Fruit fly (Drosophila melanogaster): ENCODE results near the gene LManII.

Gene LManII

DNA sequence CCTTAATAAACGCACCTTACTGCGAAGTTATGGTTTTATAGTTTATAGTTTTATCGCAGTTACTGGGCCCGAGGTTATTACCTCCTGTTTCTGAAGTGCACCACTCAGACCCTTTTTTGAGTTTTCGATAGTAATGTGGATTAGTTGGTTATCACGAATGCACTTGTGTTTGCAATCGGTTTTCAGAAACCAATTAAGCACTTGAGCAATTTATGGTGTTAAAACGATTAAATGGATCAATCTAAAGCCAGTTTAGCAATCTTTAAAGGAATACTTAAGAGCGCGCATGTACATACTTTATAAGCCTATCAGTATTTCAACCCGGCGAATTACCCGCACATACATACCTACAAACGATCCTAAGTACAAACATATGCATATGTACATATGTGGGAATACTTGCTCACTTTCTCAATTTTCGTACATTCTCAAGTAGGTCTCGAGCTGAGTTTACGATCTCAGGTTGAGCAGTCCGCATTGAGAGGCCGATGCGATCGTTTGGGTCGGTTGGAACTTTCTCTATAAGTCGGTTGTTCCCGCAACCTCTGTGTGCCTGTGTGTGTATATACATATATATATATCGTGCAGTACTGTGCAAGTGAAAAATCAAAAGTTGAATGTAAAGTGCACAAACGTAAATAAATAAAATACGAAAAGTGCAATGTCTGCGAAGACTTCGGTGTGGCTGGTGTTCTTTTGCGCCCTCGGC is at the start of gene LManII, which contains the start of gene LManI:
Gene LManII, plus strand, starts transcription at position 468 of the 709 bp plus-strand sequence.
Gene LManI, minus strand, starts transcription at position 51 of the 709 bp plus-strand sequence.
- TF ChIP-seq psq (optimal IDR thresholded peaks at IDR 0.05), result no peak
- TF ChIP-seq Sin3A (optimal IDR thresholded peaks at IDR 0.05), result no peak
- TF ChIP-seq Myc (optimal IDR thresholded peaks at IDR 0.05), result no peak
- no peak for TF ChIP-seq ttk (optimal IDR thresholded peaks at IDR 0.05)
- no peak for TF ChIP-seq insv (optimal IDR thresholded peaks at IDR 0.05)
- TF ChIP-seq h (optimal IDR thresholded peaks at IDR 0.05), result no peak

DNA sequence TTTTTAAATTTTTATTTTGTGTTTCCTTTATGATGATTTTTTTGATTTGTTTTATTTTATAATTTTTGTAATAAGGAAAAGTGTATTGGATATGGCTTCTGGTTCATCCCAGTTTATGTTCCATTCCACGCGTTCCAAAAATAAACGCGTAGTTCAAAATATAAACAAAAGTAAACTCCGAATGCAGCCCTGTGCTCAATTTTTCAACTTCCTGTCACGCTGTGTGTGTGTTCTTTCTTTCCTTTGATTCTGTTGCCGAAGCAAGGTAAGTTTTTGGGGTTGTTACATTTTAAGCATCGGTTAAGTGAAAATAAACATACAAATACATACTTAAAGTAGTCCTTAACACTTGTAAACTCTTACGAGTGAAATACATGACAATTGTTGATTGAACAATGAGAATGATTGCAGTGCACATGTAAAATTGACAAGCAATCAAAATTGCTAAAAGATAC is 49.3 kb upstream of the LManII start, which contains the start of the genes Ip259 and RpS27A:
Gene Ip259, plus strand, starts transcription at position 231 of the 455 bp plus-strand sequence.
Gene RpS27A, plus strand, starts transcription at position 231 of the 455 bp plus-strand sequence.
- TF ChIP-seq insv (optimal IDR thresholded peaks at IDR 0.05) (no peak), h (optimal IDR thresholded peaks at IDR 0.05) (no peak), Myc (optimal IDR thresholded peaks at IDR 0.05) (no peak), Sin3A (optimal IDR thresholded peaks at IDR 0.05) (no peak), ttk (optimal IDR thresholded peaks at IDR 0.05) (no peak), psq (optimal IDR thresholded peaks at IDR 0.05) (no peak)

DNA sequence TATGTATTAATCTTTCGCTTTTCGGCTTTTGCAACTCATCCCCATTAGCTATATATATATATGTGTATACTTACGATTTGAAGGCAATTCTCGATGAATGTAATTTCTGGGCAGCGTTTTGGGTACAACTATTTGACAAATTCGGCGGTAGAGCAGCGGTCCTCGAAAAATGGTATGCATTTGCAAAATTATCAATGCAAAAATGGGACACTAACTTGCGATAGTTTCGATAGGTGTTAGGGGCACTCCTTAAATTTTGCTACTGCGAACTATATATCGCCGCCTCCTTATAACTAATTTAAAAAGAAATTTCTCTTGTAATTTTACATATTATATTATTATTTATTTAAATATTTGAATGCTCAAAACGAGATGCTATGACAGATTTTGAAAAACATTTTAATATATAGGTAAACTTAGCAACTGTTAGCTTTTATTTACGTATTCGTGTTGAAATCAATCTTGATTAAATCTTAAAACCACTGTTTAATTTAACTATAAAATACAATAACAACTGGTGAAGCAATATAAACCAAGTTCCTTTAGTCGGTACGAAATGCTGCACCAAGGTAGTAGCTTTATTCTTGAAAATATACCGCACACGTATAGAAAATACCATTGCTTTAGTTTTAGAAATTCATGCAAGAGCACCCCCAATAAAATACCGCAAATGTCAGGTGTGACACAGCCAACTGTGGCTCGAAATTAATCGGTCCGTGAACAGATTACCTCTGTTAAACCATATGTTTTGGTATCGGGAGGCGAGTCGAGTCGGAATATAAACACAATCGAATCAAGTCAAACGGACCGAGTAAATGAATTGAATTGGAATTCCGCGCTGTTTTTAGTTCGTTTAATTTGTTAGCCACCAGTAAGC is 44.0 kb upstream of the LManII start, which contains the start of the genes CG5355 and Klp31E:
Gene CG5355, minus strand, starts transcription at position 213 of the 877 bp plus-strand sequence.
Gene Klp31E, plus strand, starts transcription at position 767 of the 877 bp plus-strand sequence.
- TF ChIP-seq psq (optimal IDR thresholded peaks at IDR 0.05) (no peak), Sin3A (optimal IDR thresholded peaks at IDR 0.05) (no peak), Myc (optimal IDR thresholded peaks at IDR 0.05) (no peak), h (optimal IDR thresholded peaks at IDR 0.05) (no peak), ttk (optimal IDR thresholded peaks at IDR 0.05) (no peak), insv (optimal IDR thresholded peaks at IDR 0.05) (no peak)

DNA sequence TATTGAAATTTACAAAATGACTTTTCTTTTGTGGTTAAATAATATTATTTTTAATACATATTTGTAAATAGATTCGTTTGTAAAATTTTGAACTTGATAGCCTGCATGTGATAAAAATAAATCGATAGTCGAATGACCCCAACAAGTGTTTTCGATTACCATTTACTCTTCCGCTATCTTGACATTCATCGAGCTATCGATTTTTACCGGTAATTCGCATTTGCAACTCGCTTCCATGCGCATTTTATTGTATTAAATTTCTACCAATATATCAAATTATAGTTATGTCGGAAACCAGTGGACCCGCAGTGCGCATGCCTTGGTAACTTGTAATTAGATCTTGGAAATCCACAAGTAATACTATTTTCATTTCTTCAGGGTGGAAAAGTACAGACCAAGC is 38.5 kb upstream of the LManII start, which contains the start of gene RfC3:
Gene RfC3, plus strand, starts transcription at position 210 of the 400 bp plus-strand sequence.
- TF ChIP-seq insv (optimal IDR thresholded peaks at IDR 0.05) (no peak), Myc (optimal IDR thresholded peaks at IDR 0.05) (no peak)

DNA sequence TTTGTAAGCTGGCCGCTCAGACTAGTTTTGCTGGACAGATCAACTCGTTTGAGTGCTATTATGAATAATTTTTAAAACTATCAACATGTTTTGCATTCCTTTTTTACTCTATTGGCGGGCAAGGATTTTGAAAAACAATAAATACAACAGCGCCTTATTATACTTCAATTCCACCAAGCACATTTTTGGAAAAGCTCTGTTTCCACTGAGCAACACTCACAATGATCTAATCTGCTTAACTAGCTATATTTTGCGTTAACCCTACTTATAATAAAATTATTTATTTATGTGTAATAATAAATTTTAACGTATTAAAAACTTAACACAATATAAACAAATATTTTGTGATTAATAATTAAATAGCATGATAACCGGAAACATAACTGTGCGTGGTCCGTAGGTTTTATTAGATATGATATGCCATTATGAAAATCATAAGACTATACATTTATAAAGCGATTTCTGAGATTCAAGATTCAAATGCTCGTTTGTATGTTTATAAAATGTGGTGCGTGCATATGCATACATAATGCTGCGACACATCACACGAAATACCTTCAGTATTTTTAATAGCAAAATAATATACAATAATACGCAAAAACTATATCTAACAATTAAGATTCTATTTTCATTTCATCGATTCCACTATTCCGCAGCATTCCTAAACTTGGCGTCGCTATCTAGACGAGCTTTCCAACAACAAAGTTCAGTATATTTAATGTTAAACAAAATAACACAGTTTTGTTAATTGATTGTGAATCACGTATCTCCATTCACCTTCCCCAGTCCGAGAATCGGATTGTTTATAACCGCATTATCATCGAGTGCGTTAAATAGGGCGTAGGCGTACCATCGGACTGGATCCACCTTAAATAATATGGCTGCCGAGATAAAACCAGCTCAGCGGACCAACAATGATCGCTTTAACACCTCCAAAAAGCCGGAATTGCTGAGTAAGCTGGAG is 34.5 kb upstream of the LManII start, which contains the start of the genes pie and Wdfy2:
Gene pie, minus strand, starts transcription at position 138 of the 964 bp plus-strand sequence.
Gene Wdfy2, plus strand, starts transcription at position 649 of the 964 bp plus-strand sequence.
- no peak for TF ChIP-seq h (optimal IDR thresholded peaks at IDR 0.05)
- TF ChIP-seq insv (optimal IDR thresholded peaks at IDR 0.05), result no peak
- TF ChIP-seq Sin3A (optimal IDR thresholded peaks at IDR 0.05), result no peak
- no peak for TF ChIP-seq Myc (optimal IDR thresholded peaks at IDR 0.05)
- no peak for TF ChIP-seq psq (optimal IDR thresholded peaks at IDR 0.05)
- no peak for TF ChIP-seq ttk (optimal IDR thresholded peaks at IDR 0.05)

DNA sequence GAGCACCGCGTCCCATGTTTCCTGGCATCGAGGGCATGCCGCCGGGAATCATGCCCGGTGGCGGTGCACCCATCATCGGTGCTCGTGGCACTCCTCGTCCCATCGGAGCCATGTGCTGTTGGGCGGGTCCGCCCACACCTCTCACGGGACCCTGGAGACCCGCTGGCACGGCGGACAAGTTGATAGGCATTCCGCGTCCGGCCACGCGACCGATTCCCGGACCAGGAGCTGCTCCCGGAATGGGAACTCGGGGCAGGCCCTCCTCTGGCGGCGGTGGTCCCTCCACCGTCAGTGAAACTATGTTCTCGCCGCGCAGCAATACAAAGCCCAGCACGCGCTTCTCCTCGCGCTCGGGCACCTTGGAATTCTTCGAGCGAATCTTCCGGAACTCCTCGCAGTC is 31.9 kb upstream of the LManII start:
- TF ChIP-seq Sin3A (optimal IDR thresholded peaks at IDR 0.05), result no peak
- no peak for TF ChIP-seq psq (optimal IDR thresholded peaks at IDR 0.05)
- TF ChIP-seq insv (optimal IDR thresholded peaks at IDR 0.05), result no peak
- no peak for TF ChIP-seq ttk (optimal IDR thresholded peaks at IDR 0.05)
- TF ChIP-seq h (optimal IDR thresholded peaks at IDR 0.05), result no peak
- no peak for TF ChIP-seq Myc (optimal IDR thresholded peaks at IDR 0.05)

DNA sequence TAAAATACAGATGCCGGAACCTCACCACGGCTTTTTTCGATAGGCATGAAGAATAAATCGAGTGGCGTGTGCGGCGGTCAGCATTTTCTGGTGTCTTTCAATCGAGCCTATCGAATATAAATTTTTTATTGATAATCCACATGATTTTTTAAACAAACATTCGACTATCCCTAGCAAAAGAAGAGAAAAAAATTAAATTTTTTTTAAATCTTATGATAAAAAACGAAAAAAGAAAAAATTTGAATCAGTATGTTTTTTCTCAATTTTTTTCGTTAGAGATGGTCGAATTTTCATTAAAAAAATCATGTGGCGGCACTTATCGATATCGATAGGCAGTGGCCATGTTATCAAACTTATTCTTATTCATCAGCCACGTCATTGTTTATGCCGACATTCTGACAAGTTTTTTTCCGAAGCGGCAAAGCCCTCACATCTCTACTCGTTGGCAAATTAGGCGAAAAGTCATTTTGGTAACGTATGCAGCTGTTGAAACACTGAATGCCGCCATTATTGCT is 30.9 kb upstream of the LManII start, which contains the start of the genes SmB and KdelR:
Gene SmB, minus strand, starts transcription at position 94 of the 515 bp plus-strand sequence.
Gene KdelR, plus strand, starts transcription at position 354 of the 515 bp plus-strand sequence.
- TF ChIP-seq h (optimal IDR thresholded peaks at IDR 0.05) (no peak), insv (optimal IDR thresholded peaks at IDR 0.05) (no peak), ttk (optimal IDR thresholded peaks at IDR 0.05) (no peak), Myc (optimal IDR thresholded peaks at IDR 0.05) (no peak), Sin3A (optimal IDR thresholded peaks at IDR 0.05) (no peak)

DNA sequence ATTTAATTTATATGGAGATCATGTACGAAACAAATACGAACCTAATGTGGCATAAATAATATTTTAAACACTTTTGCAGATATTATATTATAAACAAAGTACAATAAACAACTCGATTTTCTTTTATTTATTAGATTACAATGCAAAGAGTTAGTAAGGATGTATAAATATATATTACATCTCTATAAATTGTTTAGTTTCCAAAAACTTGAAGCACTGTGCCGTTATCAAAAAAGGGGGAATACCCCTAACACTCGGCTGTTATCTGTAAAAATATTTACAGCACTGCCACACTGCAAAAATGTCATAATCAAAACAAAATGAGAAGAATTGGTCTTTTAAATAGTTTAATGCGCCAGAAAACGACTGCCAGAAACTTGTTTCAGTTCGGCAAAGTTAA is 28.9 kb upstream of the LManII start, which contains the start of gene CG5188:
Gene CG5188, plus strand, starts transcription at position 302 of the 400 bp plus-strand sequence.
- TF ChIP-seq ttk (optimal IDR thresholded peaks at IDR 0.05) (no peak), insv (optimal IDR thresholded peaks at IDR 0.05) (no peak), Sin3A (optimal IDR thresholded peaks at IDR 0.05) (no peak), psq (optimal IDR thresholded peaks at IDR 0.05) (no peak), Myc (optimal IDR thresholded peaks at IDR 0.05) (no peak), h (optimal IDR thresholded peaks at IDR 0.05) (no peak)

DNA sequence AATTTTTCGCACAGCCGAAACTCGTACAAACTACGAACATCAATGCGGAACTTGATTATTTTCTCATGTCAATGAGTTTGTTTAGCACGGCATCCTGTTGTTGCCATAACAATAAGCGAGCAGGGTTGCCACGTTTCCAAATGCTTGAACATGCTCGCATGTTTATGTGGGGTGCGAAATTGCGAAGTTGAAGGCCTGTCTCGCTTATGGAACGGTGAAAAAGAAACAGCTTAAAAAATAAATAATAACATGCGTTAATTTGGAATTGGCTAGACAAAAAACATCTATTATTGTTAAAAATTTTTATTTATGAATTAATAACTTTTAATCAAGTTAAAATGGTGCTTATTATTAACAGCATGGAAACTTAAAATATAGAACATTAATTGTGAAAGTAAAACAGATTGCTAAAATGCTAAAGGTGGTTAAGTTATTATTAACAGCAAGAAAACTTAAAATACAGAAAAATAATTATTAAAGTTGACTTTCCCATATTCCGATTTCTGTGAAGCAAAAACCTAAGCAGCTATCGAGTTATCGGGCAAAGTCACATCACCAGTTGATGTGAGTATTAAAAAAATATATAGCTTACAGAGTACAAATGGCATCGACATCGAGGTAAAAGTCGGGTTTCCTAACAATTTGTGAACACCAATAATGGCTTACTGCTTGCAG is 26.5 kb upstream of the LManII start, which contains the start of the genes Bug22 and TfIIB:
Gene Bug22, minus strand, starts transcription at position 117 of the 675 bp plus-strand sequence.
Gene TfIIB, plus strand, starts transcription at position 537 of the 675 bp plus-strand sequence.
- TF ChIP-seq Sin3A (optimal IDR thresholded peaks at IDR 0.05) (no peak), ttk (optimal IDR thresholded peaks at IDR 0.05) (no peak)

DNA sequence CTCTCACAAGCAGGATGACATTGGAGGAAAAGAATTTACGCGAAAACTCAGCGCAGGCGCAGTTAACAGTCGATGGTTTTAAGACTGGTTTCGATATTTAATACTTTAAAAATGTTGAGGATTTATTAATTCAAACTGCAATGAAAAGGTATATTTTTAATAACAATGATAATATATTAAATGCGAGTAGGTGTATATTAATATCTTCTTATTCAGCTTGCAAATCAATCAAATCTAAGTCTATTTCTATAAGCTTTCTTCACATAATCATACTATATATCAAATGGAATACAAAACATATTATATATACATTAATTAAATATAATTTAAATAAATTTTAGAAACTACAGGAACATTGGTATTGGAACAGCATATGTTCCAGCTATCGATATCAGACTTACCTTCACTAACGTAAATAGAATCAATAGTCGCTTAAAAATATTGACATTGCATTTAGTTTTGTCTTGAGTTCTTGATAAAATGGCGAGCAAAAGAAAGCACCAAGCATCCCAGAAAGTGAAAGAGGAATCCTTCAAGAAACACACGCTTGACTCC is 21.8 kb upstream of the LManII start, which contains the start of the genes TBC1D16 and holn1:
Gene TBC1D16, minus strand, starts transcription at position 51 of the 555 bp plus-strand sequence.
Gene holn1, plus strand, starts transcription at position 390 of the 555 bp plus-strand sequence.
- TF ChIP-seq Sin3A (optimal IDR thresholded peaks at IDR 0.05), result no peak
- TF ChIP-seq ttk (optimal IDR thresholded peaks at IDR 0.05), result no peak
- TF ChIP-seq h (optimal IDR thresholded peaks at IDR 0.05), result no peak
- no peak for TF ChIP-seq insv (optimal IDR thresholded peaks at IDR 0.05)
- no peak for TF ChIP-seq psq (optimal IDR thresholded peaks at IDR 0.05)
- TF ChIP-seq Myc (optimal IDR thresholded peaks at IDR 0.05), result no peak

Data from Kc167 (cell line).